Fruit fly (Drosophila melanogaster) whole organism, wandering third instar larva: ENCODE measurements around the gene Rad23.
"Not testable (repeated sequence)": the region's sequence is repeated elsewhere in the genome, so short reads cannot be mapped to it uniquely, and the experiment has no call there.

Experiments
- Hnf4 ChIP-seq: fragments of 200-800 bp; sonication (Bioruptor generic); optimal IDR thresholded peaks from 2 replicates; lab custom pipeline; 2016; ENCODE audit warnings: missing biosample characterization, mild to moderate bottlenecking, missing genetic modification characterization
- Mio ChIP-seq: sonication (Bioruptor generic); optimal IDR thresholded peaks from 2 replicates; lab custom pipeline; 2016; ENCODE audit warnings: missing biosample characterization, missing genetic modification characterization
- br ChIP-seq: fragments of 200-800 bp; sonication (Bioruptor generic); optimal IDR thresholded peaks from 2 replicates; lab custom pipeline; 2016; ENCODE audit warnings: missing biosample characterization, missing genetic modification characterization
- rgr ChIP-seq: fragments of 200-800 bp; sonication (Bioruptor generic); optimal IDR thresholded peaks from 3 replicates; lab custom pipeline; 2016; ENCODE audit warnings: missing biosample characterization, mild to moderate bottlenecking, missing genetic modification characterization

- not testable (repeated sequence) for TF ChIP-seq Hnf4 (GFP tag; lab: Kevin White, UChicago); Mio; br (GFP tag; lab: Kevin White, UChicago); rgr (GFP tag; lab: Kevin White, UChicago)
Observed at dm6 chr4:306431-307342, 1.2 kb upstream of the Rad23 start, which contains the start of gene Syt7.
